Worm (Caenorhabditis elegans) whole organism, young adult: ENCODE results near the gene F57A10.2.
"Not testable (repeated sequence)": the region's sequence is repeated elsewhere in the genome, so short reads cannot be mapped to it uniquely, and the experiment has no call there.

Source experiments
- B0336.3 ChIP-seq: fragments of 200-800 bp; sonication (Bioruptor generic); IDR thresholded peaks from 2 replicates; pipeline ENCODE4 v1.3.6; 2022; ENCODE audit warnings: missing genetic modification characterization, missing compliant biosample characterization
- D2030.7 ChIP-seq: fragments of 200-800 bp; sonication (Bioruptor generic); IDR thresholded peaks from 2 replicates; pipeline ENCODE4 v1.3.6; 2022; ENCODE audit warnings: missing genetic modification reagents, missing genetic modification characterization, missing compliant biosample characterization
- F22D6.2 ChIP-seq: sonication (generic microtip); optimal IDR thresholded peaks from 2 replicates; lab custom pipeline; 2016; ENCODE audit warnings: mild to moderate bottlenecking, missing genetic modification characterization, missing compliant biosample characterization
- F57A8.1 ChIP-seq: fragments of 200-800 bp; sonication (Bioruptor generic); optimal IDR thresholded peaks from 2 replicates; lab custom pipeline; 2018; ENCODE audit warnings: mild to moderate bottlenecking, missing genetic modification characterization, moderate library complexity, missing compliant biosample characterization
- F57C9.4 ChIP-seq: sonication (generic microtip); optimal IDR thresholded peaks from 2 replicates; lab custom pipeline; 2017; ENCODE audit warnings: mild to moderate bottlenecking, missing genetic modification characterization, missing compliant biosample characterization
- K11D2.4 ChIP-seq: fragments of 200-800 bp; sonication (Bioruptor generic); IDR thresholded peaks from 2 replicates; pipeline ENCODE4 v1.3.6; 2022; ENCODE audit warnings: missing genetic modification reagents, missing genetic modification characterization, missing compliant biosample characterization
- T07F8.4 ChIP-seq: sonication (generic microtip); optimal IDR thresholded peaks from 2 replicates; lab custom pipeline; 2016; ENCODE audit warnings: mild to moderate bottlenecking, missing genetic modification characterization, moderate library complexity, missing compliant biosample characterization
- ccch-3 ChIP-seq: fragments of 200-800 bp; sonication (Bioruptor generic); optimal IDR thresholded peaks from 2 replicates; lab custom pipeline; 2018; ENCODE audit warnings: mild to moderate bottlenecking, missing genetic modification characterization, missing compliant biosample characterization
- cebp-2 ChIP-seq: fragments of 200-800 bp; sonication (Bioruptor generic); IDR thresholded peaks from 2 replicates; pipeline ENCODE4 v1.3.6; 2022; ENCODE audit warnings: missing genetic modification characterization, missing compliant biosample characterization
- ekl-4 ChIP-seq: fragments of 200-800 bp; sonication (Bioruptor generic); IDR thresholded peaks from 2 replicates; pipeline ENCODE4 v1.3.6; 2022; ENCODE audit warnings: missing genetic modification reagents, missing genetic modification characterization, missing compliant biosample characterization
- hlh-12 ChIP-seq: sonication (generic microtip); optimal IDR thresholded peaks from 2 replicates; lab custom pipeline; 2016; ENCODE audit warnings: missing genetic modification characterization, missing compliant biosample characterization
- hmg-1.2 ChIP-seq: fragments of 200-800 bp; sonication (Bioruptor generic); IDR thresholded peaks from 2 replicates; pipeline ENCODE4 v1.3.6; 2022; ENCODE audit warnings: missing genetic modification reagents, missing genetic modification characterization, missing compliant biosample characterization
- lir-1 ChIP-seq: fragments of 200-800 bp; sonication (Bioruptor generic); conservative IDR thresholded peaks from 2 replicates; pipeline ENCODE4 v1.3.6; 2022; ENCODE audit warnings: missing genetic modification reagents, missing genetic modification characterization, missing compliant biosample characterization
- nhr-27 ChIP-seq: fragments of 200-800 bp; sonication (Bioruptor generic); optimal IDR thresholded peaks from 2 replicates; lab custom pipeline; 2018; ENCODE audit warnings: mild to moderate bottlenecking, missing genetic modification characterization, moderate library complexity, missing compliant biosample characterization
- pbrm-1 ChIP-seq: fragments of 200-800 bp; sonication (Bioruptor generic); IDR thresholded peaks from 2 replicates; pipeline ENCODE4 v1.3.6; 2022; ENCODE audit warnings: missing genetic modification reagents, missing genetic modification characterization, missing compliant biosample characterization
- snpc-1.1 ChIP-seq: sonication (generic microtip); optimal IDR thresholded peaks from 2 replicates; lab custom pipeline; 2017; ENCODE audit warnings: missing genetic modification characterization, mild to moderate bottlenecking, missing compliant biosample characterization, antibody characterized with exemption, moderate library complexity, missing genotype, missing genetic modification reagents; ENCODE audit not compliant: insufficient read depth
- snpc-4 ChIP-seq, 5 experiments: fragments of 150-350 bp in 1 of 5; sonication (generic microtip) in 4 of 5; optimal IDR thresholded peaks; 2 replicates each; lab custom pipeline; 2014 to 2018; ENCODE audit warnings: missing genetic modification characterization in 5 of 5, missing biosample characterization in 3 of 5, antibody characterized with exemption in 2 of 5, mild to moderate bottlenecking in 2 of 5, missing compliant biosample characterization in 2 of 5, missing genotype in 2 of 5, moderate library complexity in 2 of 5, missing genetic modification reagents in 1 of 5
- tbp1 ChIP-seq: fragments of 200-800 bp; sonication (Bioruptor generic); optimal IDR thresholded peaks from 2 replicates; lab custom pipeline; 2018; ENCODE audit warnings: mild to moderate bottlenecking, missing genetic modification characterization, missing compliant biosample characterization

F57A10.2 gene

DNA sequence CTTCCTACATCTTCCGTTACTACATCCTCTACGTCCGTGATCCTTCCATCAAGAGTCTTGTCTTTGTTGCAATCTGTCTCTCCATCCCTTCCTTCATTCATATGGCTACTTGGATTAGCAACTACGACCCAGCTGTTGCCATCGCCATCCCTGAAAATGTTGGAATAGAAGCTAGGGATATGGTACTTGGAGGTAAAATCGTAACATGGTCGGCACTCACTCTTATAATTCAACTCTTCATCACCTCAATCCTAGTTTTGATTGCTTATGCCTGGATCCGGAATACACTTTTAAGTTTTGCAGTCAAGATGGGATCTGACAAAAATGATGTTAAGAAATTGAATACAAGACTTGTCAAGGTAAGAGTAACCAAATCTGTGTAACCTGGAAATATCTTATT, 37.4 kb downstream of the F57A10.2 start, which contains the start of gene T26E4.18:
Gene T26E4.18, minus strand, starts transcription at position 101 of the 400 bp plus-strand sequence.
- not testable (repeated sequence) for TF ChIP-seq lir-1 (GFP tag; lab: Robert Waterston, UW); F22D6.2 (tag; lab: Kevin White, UChicago); tbp1 (GFP tag; lab: Kevin White, UChicago)

DNA sequence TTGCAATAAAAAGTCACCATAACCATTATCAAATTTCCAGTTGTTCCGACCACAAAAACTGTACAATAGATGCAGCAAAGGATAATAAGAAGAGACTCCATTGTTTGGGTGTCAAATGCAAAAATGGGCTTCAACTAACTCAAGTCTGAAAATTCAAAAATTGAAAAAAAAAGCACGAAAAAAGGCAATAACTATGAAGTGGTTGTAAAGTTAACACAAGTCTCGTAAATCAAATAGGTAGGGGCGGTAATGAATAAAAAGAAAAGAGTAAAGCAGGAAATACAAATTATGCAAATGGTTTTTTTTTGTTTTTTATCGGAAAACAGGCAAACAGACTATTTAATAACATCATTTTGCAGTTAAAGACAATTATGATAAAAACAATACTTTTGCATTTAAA, 41.0 kb downstream of the F57A10.2 start, which contains the start of gene srsx-38:
Gene srsx-38, minus strand, starts transcription at position 101 of the 400 bp plus-strand sequence.
- TF ChIP-seq ekl-4; D2030.7 (GFP tag; lab: Robert Waterston, UW); F57A8.1 (GFP tag; lab: Kevin White, UChicago): not testable (repeated sequence)

DNA sequence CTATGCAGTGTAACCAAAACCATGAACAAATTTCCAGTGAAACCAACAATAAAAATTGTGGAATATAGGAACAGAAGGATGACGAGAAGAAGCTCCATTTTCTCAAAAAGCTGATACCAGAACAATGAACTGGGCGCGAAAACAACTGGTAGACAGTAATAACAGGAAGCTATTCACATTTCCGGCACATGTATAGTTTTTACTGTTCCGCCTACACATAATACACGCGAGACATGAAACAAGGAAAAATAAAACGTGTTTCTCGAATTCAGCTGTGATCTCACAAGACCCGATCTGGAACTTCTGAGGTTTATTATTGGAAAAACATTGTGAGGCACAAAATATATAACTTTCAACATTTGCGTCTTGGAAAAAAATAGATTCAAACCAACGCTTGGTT, 43.2 kb downstream of the F57A10.2 start, which contains the start of gene srsx-36:
Gene srsx-36, minus strand, starts transcription at position 101 of the 400 bp plus-strand sequence.
- TF ChIP-seq nhr-27 (tag; lab: Kevin White, UChicago), result no peak

DNA sequence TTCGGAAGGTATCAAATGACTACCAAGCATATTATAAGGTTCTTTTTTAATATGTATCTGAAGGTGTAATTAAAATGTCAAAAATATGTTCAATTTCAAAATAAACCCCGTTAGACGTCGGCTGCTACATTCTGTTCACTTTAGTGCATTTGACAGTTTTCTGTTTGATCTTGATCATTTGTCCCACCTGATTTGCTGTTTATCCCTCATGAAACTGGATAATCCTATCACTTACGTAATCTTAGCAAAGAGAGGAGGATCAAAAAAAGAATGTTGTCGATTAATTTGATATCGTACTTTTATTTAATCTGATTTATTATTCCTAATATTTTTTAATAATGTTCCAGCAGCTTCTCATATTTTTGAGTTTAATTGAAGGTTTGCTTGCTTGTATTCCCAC, 44.1 kb downstream of the F57A10.2 start, which contains the start of gene F54B8.1:
Gene F54B8.1, plus strand, starts transcription at position 301 of the 400 bp plus-strand sequence.
- no peak for TF ChIP-seq cebp-2 (GFP tag; lab: Robert Waterston, UW)
- no peak for TF ChIP-seq snpc-1.1 (tag; lab: Kevin White, UChicago)

DNA sequence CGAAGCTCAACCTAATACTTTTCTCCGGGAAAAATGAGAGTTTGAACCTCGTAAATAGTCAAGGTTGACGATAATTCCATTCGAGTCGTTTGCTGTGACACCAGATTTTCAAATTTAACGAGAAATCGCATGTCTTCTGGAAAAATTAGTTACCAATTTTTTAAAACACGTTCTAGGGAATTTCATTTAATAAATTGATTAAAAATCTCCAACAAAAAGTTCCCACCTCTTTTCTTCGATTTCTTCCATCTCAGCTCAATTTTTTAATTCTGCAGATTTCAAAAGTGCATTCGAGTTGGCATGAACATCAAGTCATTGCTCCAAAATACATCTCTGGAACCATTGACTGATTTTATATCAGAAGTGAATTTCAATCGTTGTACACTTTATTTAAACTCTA, 45.6 kb downstream of the F57A10.2 start, which contains the start of gene nhr-282:
Gene nhr-282, plus strand, starts transcription at position 301 of the 400 bp plus-strand sequence.
- TF ChIP-seq T07F8.4 (tag; lab: Kevin White, UChicago); ccch-3 (GFP tag; lab: Kevin White, UChicago); F57C9.4 (tag; lab: Kevin White, UChicago): not testable (repeated sequence)

DNA sequence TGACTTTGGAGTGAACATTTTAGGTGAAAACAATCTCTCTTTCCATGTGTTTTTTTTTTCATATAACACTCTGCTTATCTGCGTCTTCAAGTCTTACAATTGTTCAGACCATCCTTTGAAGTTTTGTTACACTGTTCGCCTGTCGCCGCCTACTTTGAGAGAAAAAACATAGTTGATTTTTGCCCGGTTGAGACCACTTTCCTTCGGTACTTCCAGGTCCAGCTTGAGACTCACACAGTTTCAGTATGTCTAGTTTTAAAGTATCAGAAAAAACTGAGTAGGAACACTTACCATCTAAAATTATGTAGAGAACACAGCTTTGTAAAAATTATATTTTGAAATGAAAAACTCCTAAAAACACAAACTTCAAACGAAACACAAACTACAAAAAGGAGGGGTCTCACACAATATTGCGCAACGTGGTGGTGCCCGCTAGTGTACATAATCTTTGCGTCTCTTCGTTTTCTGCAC, 49.6 kb downstream of the F57A10.2 start, which contains the start of the genes fbxa-69 and F54B8.4:
Gene fbxa-69, minus strand, starts transcription at position 10 of the 471 bp plus-strand sequence.
Gene F54B8.4, plus strand, starts transcription at position 421 of the 471 bp plus-strand sequence.
- TF ChIP-seq B0336.3, result no peak
- no peak for TF ChIP-seq K11D2.4 (GFP tag; lab: Robert Waterston, UW)
- TF ChIP-seq hmg-1.2, result peak; percentile 24; the same call in 1 of the 2 replicates
- no peak for TF ChIP-seq snpc-4 (GFP tag; optimal IDR thresholded peaks at IDR 0.05; lab: Kevin White, UChicago)
- TF ChIP-seq snpc-4 (tag; optimal IDR thresholded peaks at IDR 0.05; lab: Kevin White, UChicago), result no peak
- TF ChIP-seq hlh-12 (tag; lab: Kevin White, UChicago), result no peak
- no peak for TF ChIP-seq pbrm-1 (GFP tag; lab: Robert Waterston, UW)
